Fruit fly (Drosophila melanogaster) whole organism, embryonic: ENCODE results near the gene MED15.
A peak's percentile ranks its signal among the peaks of the same experiment; 100 is the strongest.

Experiments used
- Aef1 ChIP-seq: fragments of 200-800 bp; sonication (Bioruptor generic); IDR thresholded peaks from 3 replicates; pipeline ENCODE4 v1.3.6; 2022; ENCODE audit warnings: missing biosample characterization, missing genetic modification characterization
- Atf-2 ChIP-seq: fragments of 200-800 bp; sonication (Bioruptor generic); optimal IDR thresholded peaks from 2 replicates; lab custom pipeline; 2016; ENCODE audit warnings: missing biosample characterization, missing genetic modification characterization
- Bgb ChIP-seq: fragments of 200-800 bp; sonication (Bioruptor generic); IDR thresholded peaks from 2 replicates; pipeline ENCODE4 v1.3.6; 2022; ENCODE audit warnings: missing biosample characterization, missing genetic modification characterization; ENCODE audit not compliant: partially characterized antibody
- CG10321 ChIP-seq: fragments of 200-800 bp; sonication (Bioruptor generic); IDR thresholded peaks from 2 replicates; pipeline ENCODE4 v1.3.6; 2022; ENCODE audit warnings: missing biosample characterization, missing genetic modification characterization
- CG10654 ChIP-seq: fragments of 200-800 bp; sonication (Bioruptor generic); optimal IDR thresholded peaks from 2 replicates; lab custom pipeline; 2016; ENCODE audit warnings: missing biosample characterization, missing genetic modification characterization
- CG11398 ChIP-seq: fragments of 200-800 bp; sonication (Bioruptor generic); optimal IDR thresholded peaks from 2 replicates; lab custom pipeline; 2016; ENCODE audit warnings: missing biosample characterization, missing genetic modification characterization
- CG12071 ChIP-seq: fragments of 200-800 bp; sonication (Bioruptor generic); optimal IDR thresholded peaks from 3 replicates; lab custom pipeline; 2018; ENCODE audit warnings: missing biosample characterization, mild to moderate bottlenecking, missing genetic modification characterization
- CG12155 ChIP-seq: fragments of 200-800 bp; sonication (Bioruptor generic); optimal IDR thresholded peaks from 3 replicates; lab custom pipeline; 2016; ENCODE audit warnings: missing biosample characterization, missing genetic modification characterization
- CG13894 ChIP-seq: fragments of 200-800 bp; sonication (Bioruptor generic); optimal IDR thresholded peaks from 3 replicates; lab custom pipeline; 2018; ENCODE audit warnings: missing biosample characterization, mild to moderate bottlenecking, missing genetic modification characterization, moderate library complexity
- CG14050 ChIP-seq: fragments of 200-800 bp; sonication (Bioruptor generic); IDR thresholded peaks from 3 replicates; pipeline ENCODE4 v1.3.6; 2022; ENCODE audit warnings: missing biosample characterization, missing genetic modification characterization
- CG15514 ChIP-seq: fragments of 200-800 bp; sonication (Bioruptor generic); optimal IDR thresholded peaks from 3 replicates; lab custom pipeline; 2017; ENCODE audit warnings: missing biosample characterization, missing genetic modification characterization, mild to moderate bottlenecking, moderate library complexity, missing genetic modification reagents
- CG15601 ChIP-seq: fragments of 200-800 bp; sonication (Bioruptor generic); optimal IDR thresholded peaks from 3 replicates; lab custom pipeline; 2019; ENCODE audit warnings: missing biosample characterization, mild to moderate bottlenecking, missing genetic modification characterization, moderate library complexity
- CG18619 ChIP-seq: fragments of 200-800 bp; sonication (Bioruptor generic); optimal IDR thresholded peaks from 3 replicates; lab custom pipeline; 2017; ENCODE audit warnings: missing biosample characterization, mild to moderate bottlenecking, missing genetic modification characterization
- CG3995 ChIP-seq: fragments of 200-800 bp; sonication (Bioruptor generic); optimal IDR thresholded peaks from 3 replicates; lab custom pipeline; 2016; ENCODE audit warnings: missing biosample characterization, missing genetic modification characterization
- CG6791 ChIP-seq: fragments of 200-800 bp; sonication (Bioruptor generic); IDR thresholded peaks from 3 replicates; pipeline ENCODE4 v1.3.6; 2022; ENCODE audit warnings: missing biosample characterization, missing genetic modification characterization; ENCODE audit not compliant: partially characterized antibody
- CG8281 ChIP-seq: fragments of 200-800 bp; sonication (Bioruptor generic); optimal IDR thresholded peaks from 2 replicates; lab custom pipeline; 2018; ENCODE audit warnings: missing biosample characterization, mild to moderate bottlenecking, missing genetic modification characterization, moderate library complexity
- CG9215 ChIP-seq: fragments of 200-800 bp; sonication (Bioruptor generic); IDR thresholded peaks from 2 replicates; pipeline ENCODE4 v1.3.6; 2022; ENCODE audit warnings: missing biosample characterization, missing genetic modification characterization
- CG9609 ChIP-seq: fragments of 200-800 bp; sonication (Bioruptor generic); optimal IDR thresholded peaks from 3 replicates; lab custom pipeline; 2016; ENCODE audit warnings: missing biosample characterization, missing genetic modification characterization
- D19B ChIP-seq: fragments of 200-800 bp; sonication (Bioruptor generic); optimal IDR thresholded peaks from 2 replicates; lab custom pipeline; 2017; ENCODE audit warnings: missing biosample characterization, mild to moderate bottlenecking, missing genetic modification characterization
- Dip3 ChIP-seq: fragments of 200-800 bp; sonication (Bioruptor generic); optimal IDR thresholded peaks from 3 replicates; lab custom pipeline; 2016; ENCODE audit warnings: missing biosample characterization, missing genetic modification characterization
- E2f2 ChIP-seq: fragments of 200-800 bp; sonication (Bioruptor generic); IDR thresholded peaks from 2 replicates; pipeline ENCODE4 v1.3.6; 2022; ENCODE audit warnings: missing biosample characterization, missing genetic modification characterization
- Hey ChIP-seq: fragments of 200-800 bp; sonication (Bioruptor generic); optimal IDR thresholded peaks from 3 replicates; lab custom pipeline; 2018; ENCODE audit warnings: missing biosample characterization, mild to moderate bottlenecking, missing genetic modification characterization
- HmgZ ChIP-seq: fragments of 200-800 bp; sonication (Bioruptor generic); optimal IDR thresholded peaks from 2 replicates; lab custom pipeline; 2018; ENCODE audit warnings: missing biosample characterization, mild to moderate bottlenecking, missing genetic modification characterization
- Nf-YA ChIP-seq: fragments of 200-800 bp; sonication (Bioruptor generic); IDR thresholded peaks from 2 replicates; pipeline ENCODE4 v1.3.6; 2022; ENCODE audit warnings: missing biosample characterization, missing genetic modification characterization
- Nf-YC ChIP-seq: fragments of 200-800 bp; optimal IDR thresholded peaks from 3 replicates; lab custom pipeline; 2019; ENCODE audit warnings: missing biosample characterization, mild to moderate bottlenecking, missing genetic modification characterization, moderate library complexity
- Ptx1 ChIP-seq: fragments of 200-800 bp; sonication (Bioruptor generic); IDR thresholded peaks from 2 replicates; pipeline ENCODE4 v1.3.6; 2022; ENCODE audit warnings: missing biosample characterization, missing genetic modification characterization
- TFAM ChIP-seq: fragments of 200-800 bp; sonication (Bioruptor generic); optimal IDR thresholded peaks from 2 replicates; lab custom pipeline; 2017; ENCODE audit warnings: missing biosample characterization, missing genetic modification characterization, inconsistent platforms
- abd-A ChIP-seq: fragments of 200-800 bp; sonication (Bioruptor generic); optimal IDR thresholded peaks from 3 replicates; lab custom pipeline; 2019; ENCODE audit warnings: missing biosample characterization, mild to moderate bottlenecking, missing genetic modification characterization, moderate library complexity
- br ChIP-seq: fragments of >200 bp; optimal IDR thresholded peaks from 2 replicates; lab custom pipeline; 2017
- cato ChIP-seq: fragments of 200-800 bp; sonication (Bioruptor generic); optimal IDR thresholded peaks from 2 replicates; lab custom pipeline; 2016; ENCODE audit warnings: missing biosample characterization, missing genetic modification characterization, borderline replicate concordance
- ci ChIP-seq: fragments of 200-800 bp; sonication (Bioruptor generic); IDR thresholded peaks from 3 replicates; pipeline ENCODE4 v1.3.6; 2022; ENCODE audit warnings: missing biosample characterization, missing genetic modification characterization
- corto ChIP-seq: fragments of 200-800 bp; sonication (Bioruptor generic); optimal IDR thresholded peaks from 2 replicates; lab custom pipeline; 2016; ENCODE audit warnings: missing biosample characterization, mild to moderate bottlenecking, missing genetic modification characterization, moderate library complexity
- gem ChIP-seq: fragments of 200-800 bp; sonication (Bioruptor generic); optimal IDR thresholded peaks from 2 replicates; lab custom pipeline; 2019; ENCODE audit warnings: missing biosample characterization, mild to moderate bottlenecking, missing genetic modification characterization, moderate library complexity
- gsb-n ChIP-seq: fragments of 200-800 bp; sonication (Bioruptor generic); optimal IDR thresholded peaks from 3 replicates; lab custom pipeline; 2018; ENCODE audit warnings: missing biosample characterization, mild to moderate bottlenecking, missing genetic modification characterization
- ham ChIP-seq: fragments of 200-800 bp; sonication (Bioruptor generic); IDR thresholded peaks from 2 replicates; pipeline ENCODE4 v1.3.6; 2022; ENCODE audit warnings: missing biosample characterization, missing genetic modification characterization
- hth ChIP-seq: fragments of >200 bp; optimal IDR thresholded peaks from 2 replicates; lab custom pipeline; 2017; ENCODE audit warnings: inconsistent platforms
- inv ChIP-seq: fragments of 200-800 bp; sonication (Bioruptor generic); IDR thresholded peaks from 2 replicates; pipeline ENCODE4 v1.3.6; 2022; ENCODE audit warnings: missing biosample characterization, missing genetic modification characterization; ENCODE audit not compliant: partially characterized antibody
- lov ChIP-seq, 2 experiments: fragments of 200-800 bp in 1 of 2; fragments of >200 bp in 1 of 2; sonication (Bioruptor generic) in 1 of 2; IDR thresholded peaks in 1 of 2; optimal IDR thresholded peaks in 1 of 2; 2 replicates in 1 of 2; 3 replicates in 1 of 2; pipeline versions ENCODE4 v1.3.6 to Lab custom; 2017 to 2022; ENCODE audit warnings: missing biosample characterization in 1 of 2, missing genetic modification characterization in 1 of 2
- nerfin-2 ChIP-seq: fragments of 200-800 bp; sonication (Bioruptor generic); IDR thresholded peaks from 2 replicates; pipeline ENCODE4 v1.3.6; 2022; ENCODE audit warnings: missing biosample characterization, missing genetic modification characterization; ENCODE audit not compliant: partially characterized antibody
- odd ChIP-seq: fragments of 200-800 bp; sonication (Bioruptor generic); optimal IDR thresholded peaks from 2 replicates; lab custom pipeline; 2017; ENCODE audit warnings: missing biosample characterization, mild to moderate bottlenecking, missing genetic modification characterization
- pan ChIP-seq, 4 experiments: fragments of >200 bp in 3 of 4; fragments of 200-800 bp in 1 of 4; sonication (Bioruptor generic) in 1 of 4; optimal IDR thresholded peaks in 3 of 4; IDR thresholded peaks in 1 of 4; 2 replicates each; pipeline versions ENCODE4 v1.3.6 to Lab custom; 2017 to 2022; ENCODE audit warnings: missing biosample characterization in 2 of 4, missing genetic modification characterization in 2 of 4, mixed read lengths in 1 of 4
- pnt ChIP-seq: fragments of 200-800 bp; sonication (Bioruptor generic); optimal IDR thresholded peaks from 3 replicates; lab custom pipeline; 2016; ENCODE audit warnings: missing biosample characterization, missing genetic modification characterization
- run ChIP-seq: fragments of 200-800 bp; sonication (Bioruptor generic); optimal IDR thresholded peaks from 3 replicates; lab custom pipeline; 2018; ENCODE audit warnings: missing biosample characterization, mild to moderate bottlenecking, missing genetic modification characterization
- seq ChIP-seq: fragments of 200-800 bp; sonication (Bioruptor generic); IDR thresholded peaks from 2 replicates; pipeline ENCODE4 v1.3.6; 2022; ENCODE audit warnings: missing biosample characterization, missing genetic modification characterization
- sim ChIP-seq: fragments of 200-800 bp; sonication (Bioruptor generic); IDR thresholded peaks from 2 replicates; pipeline ENCODE4 v1.3.6; 2022; ENCODE audit warnings: missing biosample characterization, missing genetic modification characterization
- tll ChIP-seq, 2 experiments: fragments of 200-800 bp in 1 of 2; fragments of >200 bp in 1 of 2; sonication (Bioruptor generic) in 1 of 2; optimal IDR thresholded peaks; 2 replicates each; lab custom pipeline; 2017 to 2019; ENCODE audit warnings: missing biosample characterization in 2 of 2, missing genetic modification characterization in 2 of 2, mild to moderate bottlenecking in 1 of 2, moderate library complexity in 1 of 2
- tup ChIP-seq: fragments of 200-800 bp; sonication (Bioruptor generic); optimal IDR thresholded peaks from 2 replicates; lab custom pipeline; 2016; ENCODE audit warnings: missing biosample characterization, mild to moderate bottlenecking, missing genetic modification characterization, moderate library complexity
- zen2 ChIP-seq: fragments of 200-800 bp; sonication (Bioruptor generic); IDR thresholded peaks from 3 replicates; pipeline ENCODE4 v1.3.6; 2022; ENCODE audit warnings: missing biosample characterization, missing genetic modification characterization; ENCODE audit not compliant: partially characterized antibody

MED15 gene

DNA sequence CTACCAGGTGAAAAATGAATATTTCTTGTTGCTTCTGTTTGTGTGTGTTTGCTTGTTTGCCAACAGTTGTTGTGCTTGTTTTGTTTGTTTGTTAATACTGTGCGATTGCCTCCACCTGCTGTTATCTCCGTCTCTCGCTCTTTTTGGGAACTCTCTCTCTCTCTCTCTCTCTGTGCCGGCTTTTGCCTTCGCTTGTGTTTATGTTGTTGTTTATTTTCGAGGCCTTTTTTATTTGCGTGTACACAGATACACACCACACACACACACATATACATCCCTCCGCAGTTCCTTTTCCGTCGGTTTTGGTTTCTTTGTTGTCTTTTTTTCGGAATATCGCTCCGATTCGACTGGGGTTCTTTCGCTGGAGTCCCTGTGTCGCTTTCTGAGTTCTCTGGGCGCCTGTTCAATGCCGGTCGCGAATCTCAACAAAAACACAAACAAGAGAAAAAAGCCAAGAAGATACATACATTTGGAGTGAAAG, 37.8 kb downstream of the MED15 start (continued):
- TF ChIP-seq CG9609 (GFP tag; lab: Kevin White, UChicago) = peak; percentile 58
- peak; percentile 76 for TF ChIP-seq abd-A
- TF ChIP-seq run (tag; lab: Kevin White, UChicago) = peak; percentile 72
- TF ChIP-seq CG18619 = peak; percentile 52
- no peak for TF ChIP-seq pan (optimal IDR thresholded peaks at IDR 0.05; lab: Kevin White, UChicago)
- no peak for TF ChIP-seq pan (GFP tag; optimal IDR thresholded peaks at IDR 0.05 in 1 of 2, IDR thresholded peaks at IDR 0.05 in 1 of 2)
- peak; percentile 3 for TF ChIP-seq corto (GFP tag; lab: Kevin White, UChicago)
- TF ChIP-seq Nf-YC = peak; percentile 71
- peak; percentile 84 for TF ChIP-seq odd (GFP tag; lab: Kevin White, UChicago)
- TF ChIP-seq br (lab: Kevin White, UChicago) = no peak
- TF ChIP-seq pnt = peak; percentile 53
- no peak for TF ChIP-seq zen2 (GFP tag; lab: Robert Waterston, UW)
- TF ChIP-seq CG9215 (GFP tag; lab: Robert Waterston, UW) = no peak
- peak; percentile 17; the same call in 1 of the 2 replicates for TF ChIP-seq seq (GFP tag; lab: Robert Waterston, UW)
- TF ChIP-seq HmgZ (tag; lab: Kevin White, UChicago) = peak; percentile 16
- TF ChIP-seq CG8281 (tag; lab: Kevin White, UChicago) = peak; percentile 27
- TF ChIP-seq E2f2 (GFP tag; lab: Robert Waterston, UW) = 0 out of 2 replicates have a peak, but pooled peaks have one; percentile 9
- TF ChIP-seq D19B = no peak
- no peak for TF ChIP-seq Ptx1 (GFP tag; lab: Robert Waterston, UW)
- peak in 1 of 2 experiments; percentile 91 for TF ChIP-seq tll (GFP tag; optimal IDR thresholded peaks at IDR 0.05; lab: Kevin White, UChicago)
- peak; percentile 67 for TF ChIP-seq CG10654 (GFP tag; lab: Kevin White, UChicago)
- peak; percentile 27; the same call in 1 of the 2 replicates for TF ChIP-seq sim (GFP tag; lab: Robert Waterston, UW)
- TF ChIP-seq CG12155 (GFP tag; lab: Kevin White, UChicago) = no peak
- no peak for TF ChIP-seq Aef1 (GFP tag; lab: Robert Waterston, UW)
- peak; percentile 63 for TF ChIP-seq Atf-2 (GFP tag; lab: Kevin White, UChicago)
- peak; percentile 91 for TF ChIP-seq CG11398 (GFP tag; lab: Kevin White, UChicago)
- TF ChIP-seq gem (tag; lab: Kevin White, UChicago) = peak; percentile 76
- no peak for TF ChIP-seq hth (lab: Kevin White, UChicago)
- no peak for TF ChIP-seq ham (GFP tag; lab: Robert Waterston, UW)
- TF ChIP-seq Hey = peak; percentile 40
- TF ChIP-seq ci = peak; percentile 72; the same call in 1 of the 3 replicates
- TF ChIP-seq Dip3 (GFP tag; lab: Kevin White, UChicago) = no peak
- TF ChIP-seq CG15601 (tag; lab: Kevin White, UChicago) = peak; percentile 83
- TF ChIP-seq inv (GFP tag; lab: Robert Waterston, UW) = no peak
- 0 out of 2 replicates have a peak, but pooled peaks have one; percentile 31 for TF ChIP-seq nerfin-2 (GFP tag; lab: Robert Waterston, UW)
- TF ChIP-seq CG10321 (GFP tag; lab: Robert Waterston, UW) = peak; percentile 43; the same call in 1 of the 2 replicates
- no peak for TF ChIP-seq CG6791 (GFP tag; lab: Robert Waterston, UW)
- TF ChIP-seq cato (GFP tag; lab: Kevin White, UChicago) = peak; percentile 54
- TF ChIP-seq CG13894 (tag; lab: Kevin White, UChicago) = peak; percentile 62
- peak; percentile 52 for TF ChIP-seq TFAM
- no peak for TF ChIP-seq Bgb (GFP tag; lab: Robert Waterston, UW)
- peak; percentile 66 for TF ChIP-seq CG12071
- TF ChIP-seq CG14050 = no peak
- no peak for TF ChIP-seq lov (optimal IDR thresholded peaks at IDR 0.05; lab: Kevin White, UChicago)
- TF ChIP-seq lov (GFP tag; IDR thresholded peaks at IDR 0.05; lab: Robert Waterston, UW) = 0 out of 3 replicates have a peak, but pooled peaks have one; percentile 63
- TF ChIP-seq tup (GFP tag; lab: Kevin White, UChicago) = peak; percentile 39
- TF ChIP-seq gsb-n (tag; lab: Kevin White, UChicago) = peak; percentile 85
- TF ChIP-seq Nf-YA (GFP tag; lab: Robert Waterston, UW) = 0 out of 2 replicates have a peak, but pooled peaks have one; percentile 27
- TF ChIP-seq CG3995 = no peak
- peak; percentile 0 for TF ChIP-seq CG15514
